Worm (Caenorhabditis elegans) whole organism, young adult: ENCODE results near the gene fut-1.

Experiments used
- K12H6.12 ChIP-seq: fragments of 200-800 bp; sonication (Bioruptor generic); optimal IDR thresholded peaks from 2 replicates; lab custom pipeline; 2018; ENCODE audit warnings: mild to moderate bottlenecking, missing genetic modification characterization, missing compliant biosample characterization
- Y79H2A.3 ChIP-seq: fragments of 200-800 bp; sonication (Bioruptor generic); conservative IDR thresholded peaks from 2 replicates; pipeline ENCODE4 v1.3.6; 2022; ENCODE audit warnings: missing genetic modification reagents, missing genetic modification characterization, missing compliant biosample characterization
- attf-3 ChIP-seq: fragments of 200-800 bp; sonication (Bioruptor generic); conservative IDR thresholded peaks from 2 replicates; pipeline ENCODE4 v1.3.6; 2022; ENCODE audit warnings: missing genetic modification reagents, missing genetic modification characterization, missing compliant biosample characterization
- let-607 ChIP-seq, 2 experiments: fragments of 200-800 bp in 1 of 2; sonication (Bioruptor generic) in 1 of 2; sonication (generic microtip) in 1 of 2; optimal IDR thresholded peaks; 2 replicates each; lab custom pipeline; 2016 to 2018; ENCODE audit warnings: mild to moderate bottlenecking in 2 of 2, missing compliant biosample characterization in 2 of 2, missing genetic modification characterization in 2 of 2, moderate library complexity in 2 of 2, missing genotype in 1 of 2
- nhr-80 ChIP-seq: sonication (generic microtip); optimal IDR thresholded peaks from 2 replicates; lab custom pipeline; 2016; ENCODE audit warnings: missing genetic modification characterization, missing compliant biosample characterization
- snpc-4 ChIP-seq, 5 experiments: fragments of 150-350 bp in 1 of 5; sonication (generic microtip) in 4 of 5; optimal IDR thresholded peaks; 2 replicates each; lab custom pipeline; 2014 to 2018; ENCODE audit warnings: missing genetic modification characterization in 5 of 5, missing biosample characterization in 3 of 5, antibody characterized with exemption in 2 of 5, mild to moderate bottlenecking in 2 of 5, missing compliant biosample characterization in 2 of 5, missing genotype in 2 of 5, moderate library complexity in 2 of 5, missing genetic modification reagents in 1 of 5

DNA sequence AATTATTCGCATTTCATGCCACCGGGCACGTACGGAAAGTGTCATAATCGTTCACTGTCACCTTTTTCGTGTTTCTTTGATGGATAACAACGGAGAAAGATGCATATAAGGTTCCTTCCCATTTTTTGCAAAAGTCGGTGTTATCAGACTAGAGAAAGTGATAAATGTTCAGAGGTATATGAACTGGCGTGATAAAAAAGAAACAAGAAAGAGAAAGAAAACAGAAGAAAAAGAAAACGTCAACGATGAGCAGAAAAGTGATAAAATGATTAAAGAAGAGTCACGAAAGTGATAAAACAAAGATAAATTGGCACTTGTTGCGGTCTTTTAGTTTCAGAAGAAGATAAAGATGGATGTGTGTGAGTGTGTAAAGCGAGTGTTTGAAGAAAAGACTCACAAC lies 29.1 kb downstream of the fut-1 start:
- TF ChIP-seq Y79H2A.3 (GFP tag; lab: Robert Waterston, UW): no peak
- no peak for TF ChIP-seq snpc-4 (GFP tag; optimal IDR thresholded peaks at IDR 0.05; lab: Kevin White, UChicago)
- TF ChIP-seq snpc-4 (tag; optimal IDR thresholded peaks at IDR 0.05; lab: Kevin White, UChicago): no peak
- TF ChIP-seq attf-3 (GFP tag; lab: Robert Waterston, UW): no peak
- TF ChIP-seq let-607 (tag; optimal IDR thresholded peaks at IDR 0.05; lab: Kevin White, UChicago): no peak
- no peak for TF ChIP-seq K12H6.12 (tag; lab: Kevin White, UChicago)
- no peak for TF ChIP-seq nhr-80
